Worm (Caenorhabditis elegans) whole organism, late embryonic: ENCODE results near the gene F15A4.5.

ENCODE experiments used
- C08G9.2 ChIP-seq: sonication (generic microtip); optimal IDR thresholded peaks from 2 replicates; lab custom pipeline; 2016; ENCODE audit warnings: mild to moderate bottlenecking, missing genetic modification characterization, moderate library complexity, missing compliant biosample characterization
- K02D7.2 ChIP-seq: sonication (generic microtip); optimal IDR thresholded peaks from 2 replicates; lab custom pipeline; 2017; ENCODE audit warnings: mild to moderate bottlenecking, missing genetic modification characterization, missing compliant biosample characterization
- T23F11.4 ChIP-seq: fragments of 200-800 bp; sonication (Bioruptor generic); optimal IDR thresholded peaks from 2 replicates; lab custom pipeline; 2018; ENCODE audit warnings: mild to moderate bottlenecking, missing genetic modification characterization, missing compliant biosample characterization
- Y22D7AL.16 ChIP-seq: sonication (generic microtip); optimal IDR thresholded peaks from 2 replicates; lab custom pipeline; 2016; ENCODE audit warnings: missing genetic modification characterization, missing compliant biosample characterization
- ama-1 ChIP-seq: fragments of 150-350 bp; optimal IDR thresholded peaks from 2 replicates; lab custom pipeline; 2014
- ceh-14 ChIP-seq: sonication (generic microtip); optimal IDR thresholded peaks from 2 replicates; lab custom pipeline; 2016; ENCODE audit warnings: missing genotype, missing genetic modification characterization, missing compliant biosample characterization
- ceh-19 ChIP-seq: fragments of 200-800 bp; sonication (Bioruptor generic); optimal IDR thresholded peaks from 2 replicates; lab custom pipeline; 2018; ENCODE audit warnings: mild to moderate bottlenecking, missing genetic modification characterization, missing compliant biosample characterization
- ceh-2 ChIP-seq: sonication (generic microtip); optimal IDR thresholded peaks from 2 replicates; lab custom pipeline; 2016; ENCODE audit warnings: missing genotype, missing genetic modification characterization, missing compliant biosample characterization
- ceh-22 ChIP-seq: sonication (generic microtip); optimal IDR thresholded peaks from 2 replicates; lab custom pipeline; 2017; ENCODE audit warnings: missing biosample characterization, missing genetic modification characterization
- ceh-45 ChIP-seq: fragments of 200-800 bp; sonication (Bioruptor generic); IDR thresholded peaks from 2 replicates; pipeline ENCODE4 v1.3.6; 2022; ENCODE audit warnings: missing genetic modification reagents, missing genetic modification characterization, missing compliant biosample characterization
- ceh-48 ChIP-seq: sonication (generic microtip); optimal IDR thresholded peaks from 2 replicates; lab custom pipeline; 2016; ENCODE audit warnings: missing genetic modification characterization, inconsistent platforms, missing compliant biosample characterization
- ceh-6 ChIP-seq: fragments of 200-800 bp; sonication (Bioruptor generic); optimal IDR thresholded peaks from 2 replicates; lab custom pipeline; 2018; ENCODE audit warnings: mild to moderate bottlenecking, missing genetic modification characterization, missing compliant biosample characterization
- dve-1 ChIP-seq: sonication (generic microtip); optimal IDR thresholded peaks from 2 replicates; lab custom pipeline; 2017; ENCODE audit warnings: antibody characterized with exemption, mild to moderate bottlenecking, missing genetic modification characterization, missing compliant biosample characterization
- elt-2 ChIP-seq: sonication (generic microtip); optimal IDR thresholded peaks from 2 replicates; lab custom pipeline; 2016; ENCODE audit warnings: missing genetic modification reagents, missing genetic modification characterization, missing compliant biosample characterization
- elt-4 ChIP-seq: sonication (generic microtip); optimal IDR thresholded peaks from 2 replicates; lab custom pipeline; 2016; ENCODE audit warnings: missing genetic modification characterization, missing compliant biosample characterization
- fax-1 ChIP-seq: sonication (generic microtip); optimal IDR thresholded peaks from 2 replicates; lab custom pipeline; 2016; ENCODE audit warnings: missing genotype, missing genetic modification characterization, missing compliant biosample characterization
- hlh-30 ChIP-seq: sonication (generic microtip); optimal IDR thresholded peaks from 2 replicates; lab custom pipeline; 2017; ENCODE audit warnings: antibody characterized with exemption, missing genetic modification characterization, missing compliant biosample characterization; ENCODE audit not compliant: insufficient read depth
- hlh-6 ChIP-seq: sonication (generic microtip); optimal IDR thresholded peaks from 2 replicates; lab custom pipeline; 2016; ENCODE audit warnings: missing genotype, missing genetic modification characterization, missing compliant biosample characterization
- hlh-8 ChIP-seq: sonication (generic microtip); optimal IDR thresholded peaks from 2 replicates; lab custom pipeline; 2016; ENCODE audit warnings: missing genotype, missing genetic modification characterization, missing compliant biosample characterization
- lin-11 ChIP-seq: fragments of 200-800 bp; sonication (Bioruptor generic); optimal IDR thresholded peaks from 2 replicates; lab custom pipeline; 2018; ENCODE audit warnings: mild to moderate bottlenecking, missing genetic modification characterization, missing compliant biosample characterization
- madf-2 ChIP-seq: sonication (generic microtip); optimal IDR thresholded peaks from 2 replicates; lab custom pipeline; 2017; ENCODE audit warnings: missing genetic modification characterization, missing compliant biosample characterization
- nhr-11 ChIP-seq: fragments of 150-350 bp; optimal IDR thresholded peaks from 2 replicates; lab custom pipeline; 2014; ENCODE audit warnings: missing biosample characterization, missing genetic modification characterization
- odd-2 ChIP-seq: sonication (generic microtip); optimal IDR thresholded peaks from 2 replicates; lab custom pipeline; 2017; ENCODE audit warnings: antibody characterized with exemption, mild to moderate bottlenecking, missing genetic modification characterization, missing compliant biosample characterization
- pag-3 ChIP-seq: sonication (generic microtip); optimal IDR thresholded peaks from 2 replicates; lab custom pipeline; 2016; ENCODE audit warnings: missing compliant biosample characterization, missing genetic modification characterization, borderline replicate concordance
- pat-9 ChIP-seq: fragments of 200-800 bp; sonication (Bioruptor generic); optimal IDR thresholded peaks from 2 replicates; lab custom pipeline; 2018; ENCODE audit warnings: mild to moderate bottlenecking, missing genetic modification characterization, moderate library complexity, missing compliant biosample characterization
- pha-4 ChIP-seq: fragments of 150-350 bp; optimal IDR thresholded peaks from 2 replicates; lab custom pipeline; 2018; ENCODE audit warnings: missing biosample characterization, missing genetic modification reagents, missing genetic modification characterization
- pros-1 ChIP-seq: fragments of 150-350 bp; optimal IDR thresholded peaks from 2 replicates; lab custom pipeline; 2014; ENCODE audit warnings: missing biosample characterization, missing genetic modification reagents, missing genetic modification characterization
- ref-2 ChIP-seq: sonication (generic microtip); optimal IDR thresholded peaks from 2 replicates; lab custom pipeline; 2016; ENCODE audit warnings: missing genetic modification characterization, missing compliant biosample characterization
- sox-2 ChIP-seq: fragments of 200-800 bp; sonication (Bioruptor generic); IDR thresholded peaks from 2 replicates; pipeline ENCODE4 v1.3.6; 2022; ENCODE audit warnings: missing genetic modification reagents, missing genetic modification characterization, missing compliant biosample characterization
- sox-4 ChIP-seq: sonication (generic microtip); optimal IDR thresholded peaks from 2 replicates; lab custom pipeline; 2017; ENCODE audit warnings: mild to moderate bottlenecking, missing genetic modification characterization, inconsistent platforms, missing compliant biosample characterization
- tbx-2 ChIP-seq: sonication (generic microtip); optimal IDR thresholded peaks from 2 replicates; lab custom pipeline; 2016; ENCODE audit warnings: missing genetic modification characterization, missing compliant biosample characterization
- ttx-3 ChIP-seq: sonication (generic microtip); optimal IDR thresholded peaks from 2 replicates; lab custom pipeline; 2016; ENCODE audit warnings: missing genetic modification reagents, missing genetic modification characterization, missing compliant biosample characterization
- unc-3 ChIP-seq, 2 experiments: fragments of 200-800 bp in 1 of 2; sonication (Bioruptor generic) in 1 of 2; sonication (generic microtip) in 1 of 2; conservative IDR thresholded peaks in 1 of 2; optimal IDR thresholded peaks in 1 of 2; 2 replicates each; pipeline versions ENCODE4 v1.3.6 to Lab custom; 2016 to 2022; ENCODE audit warnings: missing compliant biosample characterization in 2 of 2, missing genetic modification characterization in 2 of 2, missing genetic modification reagents in 1 of 2
- unc-55 ChIP-seq: sonication (generic microtip); optimal IDR thresholded peaks from 2 replicates; lab custom pipeline; 2017; ENCODE audit warnings: missing biosample characterization, missing genetic modification reagents, missing genetic modification characterization
- unc-86 ChIP-seq: sonication (generic microtip); optimal IDR thresholded peaks from 2 replicates; lab custom pipeline; 2016; ENCODE audit warnings: missing genetic modification characterization, missing compliant biosample characterization
- ztf-16 ChIP-seq: sonication (generic microtip); optimal IDR thresholded peaks from 2 replicates; lab custom pipeline; 2017; ENCODE audit warnings: missing genetic modification characterization, missing compliant biosample characterization

The F15A4.5 gene

ce11 chrII:12488810-12489209 lies 17.8 kb upstream of the F15A4.5 start:
- TF ChIP-seq T23F11.4: no peak
- TF ChIP-seq ceh-14: no peak
- no peak for TF ChIP-seq pros-1 (tag; lab: Kevin White, UChicago)
- TF ChIP-seq madf-2 (tag; lab: Kevin White, UChicago): no peak
- no peak for TF ChIP-seq ztf-16 (tag; lab: Kevin White, UChicago)
- no peak for TF ChIP-seq ceh-19 (GFP tag; lab: Kevin White, UChicago)
- no peak for TF ChIP-seq odd-2
- TF ChIP-seq, all 69 proteins: peak for 0

DNA sequence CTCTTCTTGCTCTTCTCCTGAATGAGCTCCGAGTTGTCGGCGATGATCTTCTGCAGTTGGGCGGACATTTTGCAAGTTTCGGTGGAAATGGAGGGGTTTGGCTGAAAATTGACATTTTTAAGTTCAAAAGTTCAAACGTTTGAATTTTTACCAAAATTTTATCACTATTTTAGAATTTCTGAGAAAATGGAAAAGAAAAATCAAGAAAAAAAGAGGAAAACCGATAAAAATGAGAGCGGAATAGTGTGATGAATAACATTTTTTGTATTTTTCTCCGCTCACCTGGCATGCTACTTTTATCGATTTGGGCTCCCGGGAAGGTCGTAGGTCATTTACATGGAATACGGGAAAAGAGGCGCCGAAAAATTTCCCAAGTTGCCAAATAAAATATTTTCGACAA lies 14.0 kb upstream of the F15A4.5 start, which contains the start of gene F15A4.10:
Gene F15A4.10 (minus strand): TSS at position 101 of the 400 bp plus-strand sequence.
- TF ChIP-seq dve-1 (tag; lab: Kevin White, UChicago): no peak
- no peak for TF ChIP-seq hlh-30 (tag; lab: Kevin White, UChicago)
- TF ChIP-seq Y22D7AL.16 (tag; lab: Kevin White, UChicago): no peak
- no peak for TF ChIP-seq ztf-16 (tag; lab: Kevin White, UChicago)
- TF ChIP-seq hlh-8: no peak
- TF ChIP-seq ama-1 (lab: Kevin White, UChicago): no peak
- no peak for TF ChIP-seq ttx-3 (tag; lab: Kevin White, UChicago)
- no peak for TF ChIP-seq K02D7.2 (tag; lab: Kevin White, UChicago)
- no peak for TF ChIP-seq ceh-14
- TF ChIP-seq pat-9 (tag; lab: Kevin White, UChicago): no peak
- TF ChIP-seq tbx-2 (tag; lab: Kevin White, UChicago): no peak
- no peak for TF ChIP-seq pag-3
- no peak for TF ChIP-seq C08G9.2
- no peak for TF ChIP-seq elt-4
- no peak for TF ChIP-seq ref-2 (tag; lab: Kevin White, UChicago)
- no peak for TF ChIP-seq lin-11 (tag; lab: Kevin White, UChicago)
- TF ChIP-seq odd-2: no peak
- no peak for TF ChIP-seq unc-86 (tag; lab: Kevin White, UChicago)
- no peak for TF ChIP-seq ceh-48 (tag; lab: Kevin White, UChicago)

- TF ChIP-seq sox-2 (GFP tag; lab: Robert Waterston, UW): no peak
Measured at ce11 chrII:12482622-12483021, 11.6 kb upstream of the F15A4.5 start, which contains the start of gene fbxb-102. TSS of gene fbxb-102 (plus strand) at chrII:12482922.

DNA sequence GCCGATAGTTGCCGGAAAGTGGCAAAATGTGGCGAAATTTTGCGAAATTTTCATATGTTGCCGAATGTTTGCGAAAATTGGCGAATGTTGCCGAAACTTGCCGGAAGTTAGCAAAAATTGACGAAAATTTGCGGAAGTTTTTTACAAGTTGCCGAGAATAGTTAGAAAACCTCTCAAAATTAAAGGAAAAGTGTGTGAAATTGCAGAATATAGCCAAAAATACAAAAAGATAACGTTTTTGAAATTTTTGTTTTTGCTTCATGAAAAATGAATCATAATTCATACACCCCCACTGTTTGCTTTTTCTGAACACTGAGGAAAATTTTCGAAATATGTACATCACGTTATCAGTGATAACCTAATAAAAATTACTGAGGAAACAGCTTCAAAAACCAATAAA lies 10.6 kb upstream of the F15A4.5 start:
- no peak for TF ChIP-seq elt-2 (tag; lab: Kevin White, UChicago)
- TF ChIP-seq ttx-3 (tag; lab: Kevin White, UChicago): no peak
- TF ChIP-seq ztf-16 (tag; lab: Kevin White, UChicago): no peak
- no peak for TF ChIP-seq ceh-45 (GFP tag; lab: Robert Waterston, UW)
- no peak for TF ChIP-seq pag-3
- no peak for TF ChIP-seq fax-1
- no peak for TF ChIP-seq pat-9 (tag; lab: Kevin White, UChicago)
- no peak for TF ChIP-seq hlh-6
- no peak for TF ChIP-seq T23F11.4
- no peak for TF ChIP-seq pha-4 (tag; lab: Kevin White, UChicago)
- no peak for TF ChIP-seq nhr-11 (tag; lab: Kevin White, UChicago)
- no peak for TF ChIP-seq ref-2 (tag; lab: Kevin White, UChicago)
- no peak for TF ChIP-seq sox-4 (tag; lab: Kevin White, UChicago)
- no peak for TF ChIP-seq ceh-6 (GFP tag; lab: Kevin White, UChicago)
- no peak for TF ChIP-seq unc-55 (GFP tag; lab: Kevin White, UChicago)
- TF ChIP-seq elt-4: no peak
- no peak for TF ChIP-seq ceh-22 (tag; lab: Kevin White, UChicago)
- TF ChIP-seq unc-3 (GFP tag; conservative IDR thresholded peaks at IDR 0.05; lab: Robert Waterston, UW): no peak
- TF ChIP-seq unc-3 (tag; optimal IDR thresholded peaks at IDR 0.05; lab: Kevin White, UChicago): no peak
- TF ChIP-seq ceh-2 (tag; lab: Kevin White, UChicago): no peak
- TF ChIP-seq unc-86 (tag; lab: Kevin White, UChicago): no peak
